Worm (Caenorhabditis elegans): ENCODE data around the gene glb-23.

DNA sequence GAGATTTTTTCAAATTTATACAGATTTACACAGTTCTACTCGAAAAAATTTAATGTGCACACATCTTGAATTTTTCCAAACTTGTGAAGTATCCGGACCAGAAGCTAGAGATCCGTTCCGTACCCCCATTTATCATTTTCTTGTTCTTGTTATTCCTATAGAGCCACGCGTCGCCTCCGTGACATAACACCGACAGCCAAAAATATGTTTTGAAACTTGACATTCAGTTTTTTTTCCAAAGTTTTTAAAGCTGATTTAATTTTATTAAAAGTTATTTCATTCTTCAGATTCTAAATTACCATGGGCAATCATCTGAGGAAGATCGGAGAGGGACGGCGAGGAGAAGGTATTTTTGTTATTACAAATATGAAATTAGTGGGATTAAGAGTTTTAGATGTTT is 30.9 kb upstream of the glb-23 start, which contains the start of gene D2024.18:
- TF ChIP-seq mml-1 (tag; optimal IDR thresholded peaks at IDR 0.05) (no peak), egl-27 (tag; optimal IDR thresholded peaks at IDR 0.05) (no peak), nfya-1 (tag; optimal IDR thresholded peaks at IDR 0.05; ENCODE audit: insufficient read depth) (no peak), lin-15B (tag; optimal IDR thresholded peaks at IDR 0.05) (no peak), nhr-76 (tag; optimal IDR thresholded peaks at IDR 0.05) (no peak), ama-1 (optimal IDR thresholded peaks at IDR 0.05) (no peak), nhr-28 (tag; optimal IDR thresholded peaks at IDR 0.05) (no peak), snpc-4 (tag; optimal IDR thresholded peaks at IDR 0.05) (no peak), aly-2 (tag; optimal IDR thresholded peaks at IDR 0.05) (no peak), nhr-77 (tag; optimal IDR thresholded peaks at IDR 0.05) (no peak), elt-1 (tag; optimal IDR thresholded peaks at IDR 0.05) (no peak), nhr-237 (tag; optimal IDR thresholded peaks at IDR 0.05) (no peak)
